Fruit fly (Drosophila melanogaster) S2 (cell line): ENCODE results near the gene Ect3.

Experiments
- CG8478 ChIP-seq: fragments of >200 bp; optimal IDR thresholded peaks from 2 replicates; lab custom pipeline; 2018
- CTCF ChIP-seq, 2 experiments: fragments of >200 bp; optimal IDR thresholded peaks; 2 replicates each; lab custom pipeline; 2018

DNA sequence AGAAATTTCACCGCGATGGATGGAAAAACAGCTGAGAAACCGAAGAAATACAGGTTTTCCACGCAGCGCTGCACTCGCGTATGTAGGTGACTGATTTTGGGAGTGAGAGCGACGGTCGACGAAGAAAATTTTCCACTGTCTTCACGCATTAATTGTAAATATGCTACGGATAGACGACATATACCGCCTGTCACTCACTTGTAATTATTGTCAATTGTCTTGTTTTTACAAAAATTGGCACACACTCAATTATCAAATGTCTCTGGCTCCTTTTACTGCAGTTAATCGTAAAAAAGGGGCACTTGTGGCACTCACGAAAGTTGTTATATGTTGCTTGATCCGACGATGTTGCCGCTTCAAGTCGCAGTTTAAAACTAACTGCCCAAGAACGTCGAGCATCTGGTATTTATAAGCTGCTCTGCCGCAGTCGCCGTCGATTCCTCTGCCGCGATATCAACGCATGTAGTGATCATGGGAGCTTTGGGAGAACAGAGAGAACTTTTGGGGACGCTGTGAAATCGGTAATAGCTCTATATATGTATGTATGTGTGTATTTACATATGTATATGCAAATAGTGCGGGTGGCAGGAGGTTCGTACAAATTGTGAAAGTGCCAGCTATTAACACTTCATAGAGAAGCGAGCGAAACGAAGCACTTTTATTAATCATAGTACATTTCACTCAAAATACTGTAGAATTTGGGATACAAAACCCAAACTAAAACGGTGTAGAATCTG is 6.0 kb upstream of the Ect3 start, which contains the start of gene mfas:
- TF ChIP-seq CG8478 (lab: Kevin White, UChicago) (no peak), CTCF (optimal IDR thresholded peaks at IDR 0.05; lab: Kevin White, UChicago) (no peak)
